Worm (Caenorhabditis elegans): ENCODE data around the gene T24E12.6.

DNA sequence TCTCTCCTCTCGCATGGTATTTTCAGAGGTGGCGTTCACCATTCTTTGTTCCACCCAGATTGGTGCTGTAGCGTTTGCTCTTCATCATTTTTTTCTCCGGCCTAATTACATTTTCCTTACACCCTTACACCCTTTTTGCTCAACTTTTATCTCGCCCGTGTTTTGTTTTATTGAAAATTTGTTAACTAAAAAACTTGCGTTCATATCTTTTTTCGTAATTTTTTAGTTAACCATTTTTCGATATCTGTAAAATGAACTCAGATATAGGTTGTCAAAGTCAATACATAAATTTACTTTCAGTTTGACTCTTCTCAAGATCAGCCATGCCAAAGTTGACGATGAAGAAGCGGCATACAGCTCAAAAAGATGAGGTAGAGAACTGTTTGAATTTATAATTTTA is 19.9 kb downstream of the T24E12.6 start, which contains the start of gene F12E12.1:
- TF ChIP-seq R02D3.7 (tag; optimal IDR thresholded peaks at IDR 0.05) (no peak), ceh-28 (tag; optimal IDR thresholded peaks at IDR 0.05) (no peak), ces-1 (GFP tag; optimal IDR thresholded peaks at IDR 0.05) (no peak)
